Worm (Caenorhabditis elegans): ENCODE data around the gene K09C8.2.

ce11 chrX:10992177-10992576, 32.9 kb downstream of the K09C8.2 start, which contains the start of gene ver-3:
- TF ChIP-seq nhr-11 (tag; optimal IDR thresholded peaks at IDR 0.05) (no peak), lin-15B (tag; optimal IDR thresholded peaks at IDR 0.05) (no peak), unc-39 (tag; optimal IDR thresholded peaks at IDR 0.05) (no peak), nhr-25 (tag; optimal IDR thresholded peaks at IDR 0.05) (no peak), hmg-11 (tag; optimal IDR thresholded peaks at IDR 0.05) (no peak), nhr-237 (tag; optimal IDR thresholded peaks at IDR 0.05) (no peak), nhr-12 (tag; optimal IDR thresholded peaks at IDR 0.05) (no peak), mdl-1 (tag; optimal IDR thresholded peaks at IDR 0.05) (no peak), ama-1 (optimal IDR thresholded peaks at IDR 0.05) (no peak), zag-1 (tag; optimal IDR thresholded peaks at IDR 0.05) (no peak)

All from whole organism, L3 larva.